Worm (Caenorhabditis elegans): ENCODE data around the gene F16H6.3.
"Not testable (repeated sequence)": the region's sequence is repeated elsewhere in the genome, so short reads cannot be mapped to it uniquely, and the experiment has no call there.

F16H6.3 gene

DNA sequence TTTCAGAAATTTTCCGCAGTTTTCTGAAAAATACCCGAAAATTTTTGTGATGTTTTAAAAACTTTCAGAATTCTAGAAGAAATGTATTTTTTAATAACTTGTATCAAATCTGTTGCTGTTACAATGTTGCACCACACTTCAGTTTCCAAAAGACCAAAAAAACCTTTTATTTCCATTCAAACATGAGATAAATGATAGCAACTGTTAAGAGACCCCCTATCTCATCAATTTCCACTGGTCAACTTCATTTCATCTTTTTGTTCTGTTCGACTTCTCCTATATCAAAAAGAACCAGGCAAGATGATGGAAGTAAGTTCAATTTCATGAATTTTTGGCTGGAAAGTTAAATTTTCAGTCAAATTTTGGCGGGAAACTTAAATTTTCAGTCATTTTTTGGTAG lies 3.3 kb downstream of the F16H6.3 start, which contains the start of gene F16H6.4:
Gene F16H6.4, plus strand, starts transcription at position 301 of the 400 bp plus-strand sequence.
- TF ChIP-seq nhr-23 (tag; optimal IDR thresholded peaks at IDR 0.05), result no peak
- TF ChIP-seq nhr-6 (tag; optimal IDR thresholded peaks at IDR 0.05), result no peak
- TF ChIP-seq peb-1 (tag; optimal IDR thresholded peaks at IDR 0.05), result no peak
- TF ChIP-seq nhr-12 (tag; optimal IDR thresholded peaks at IDR 0.05), result no peak
- TF ChIP-seq skn-1 (tag; optimal IDR thresholded peaks at IDR 0.05), result no peak
- TF ChIP-seq ceh-82 (tag; optimal IDR thresholded peaks at IDR 0.05), result no peak
- TF ChIP-seq C34F6.9 (tag; optimal IDR thresholded peaks at IDR 0.05), result no peak
- no peak for TF ChIP-seq nhr-25 (tag; optimal IDR thresholded peaks at IDR 0.05)
- TF ChIP-seq ceh-16 (tag; optimal IDR thresholded peaks at IDR 0.05), result no peak
- no peak for TF ChIP-seq F13H6.1 (tag; optimal IDR thresholded peaks at IDR 0.05)
- no peak for TF ChIP-seq sma-9 (GFP tag; optimal IDR thresholded peaks at IDR 0.05)
- TF ChIP-seq sma-9 (tag; optimal IDR thresholded peaks at IDR 0.05), result no peak
- no peak for TF ChIP-seq blmp-1 (tag; optimal IDR thresholded peaks at IDR 0.05; ENCODE audit: insufficient read depth)
- TF ChIP-seq egl-27 (tag; optimal IDR thresholded peaks at IDR 0.05), result no peak
- no peak for TF ChIP-seq nhr-11 (tag; optimal IDR thresholded peaks at IDR 0.05)

DNA sequence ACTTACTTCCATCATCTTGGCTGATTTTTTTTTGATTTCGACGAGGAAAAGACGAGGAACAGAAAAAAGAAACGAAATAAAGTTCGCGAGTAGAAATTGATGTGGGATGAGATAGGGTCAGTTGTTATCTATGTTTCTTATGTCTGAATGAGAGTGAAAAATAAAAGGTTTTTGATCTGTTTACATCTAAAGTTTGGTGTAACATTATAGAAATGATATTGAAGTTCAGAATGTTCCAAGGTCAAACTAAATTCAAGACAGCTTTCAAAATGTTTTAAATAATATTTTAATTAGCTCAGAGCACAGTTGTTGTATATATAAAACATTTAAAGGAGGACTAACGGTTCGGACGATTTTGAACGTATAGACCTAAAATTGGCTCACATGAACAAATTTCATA lies 14.0 kb downstream of the F16H6.3 start, which contains the start of gene F16H6.7:
Gene F16H6.7, minus strand, starts transcription at position 101 of the 400 bp plus-strand sequence.
- TF ChIP-seq snpc-4 (tag; optimal IDR thresholded peaks at IDR 0.05), result no peak
- no peak for TF ChIP-seq zag-1 (tag; optimal IDR thresholded peaks at IDR 0.05)
- TF ChIP-seq ceh-16 (tag; optimal IDR thresholded peaks at IDR 0.05), result no peak
- TF ChIP-seq elt-1 (tag; optimal IDR thresholded peaks at IDR 0.05), result no peak
- no peak for TF ChIP-seq nhr-21 (tag; optimal IDR thresholded peaks at IDR 0.05)
- no peak for TF ChIP-seq lin-39 (tag; optimal IDR thresholded peaks at IDR 0.05)
- TF ChIP-seq nhr-77 (tag; optimal IDR thresholded peaks at IDR 0.05), result no peak
- no peak for TF ChIP-seq unc-39 (tag; optimal IDR thresholded peaks at IDR 0.05)
- no peak for TF ChIP-seq ztf-4 (tag; optimal IDR thresholded peaks at IDR 0.05)
- TF ChIP-seq nhr-12 (tag; optimal IDR thresholded peaks at IDR 0.05), result no peak
- no peak for TF ChIP-seq ZK546.5 (tag; optimal IDR thresholded peaks at IDR 0.05)
- no peak for TF ChIP-seq ztf-11 (tag; optimal IDR thresholded peaks at IDR 0.05)
- no peak for TF ChIP-seq elt-3 (tag; optimal IDR thresholded peaks at IDR 0.05)

DNA sequence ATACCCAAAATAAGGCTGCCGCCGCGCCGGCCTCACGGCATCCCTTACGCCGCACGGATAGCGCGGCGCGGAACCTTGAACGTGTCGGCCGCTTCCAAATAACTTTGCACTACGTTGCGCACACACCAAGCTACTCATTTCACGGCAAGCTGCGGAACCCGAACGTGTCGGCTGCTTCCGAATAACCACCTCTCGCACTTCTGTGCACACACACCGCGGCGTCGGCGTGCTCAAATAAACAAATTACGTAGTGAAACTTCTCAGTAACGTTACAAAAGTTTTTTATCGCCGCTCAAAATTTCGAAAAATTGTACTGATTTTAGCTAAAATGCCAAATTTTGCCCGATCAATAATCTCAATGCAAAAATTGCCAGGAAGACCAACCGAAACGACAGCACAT lies 17.7 kb downstream of the F16H6.3 start:
- TF ChIP-seq sma-9 (GFP tag; optimal IDR thresholded peaks at IDR 0.05) (no peak), sma-9 (tag; optimal IDR thresholded peaks at IDR 0.05) (no peak), blmp-1 (tag; optimal IDR thresholded peaks at IDR 0.05; ENCODE audit: insufficient read depth) (no peak), C34F6.9 (tag; optimal IDR thresholded peaks at IDR 0.05) (no peak), nhr-12 (tag; optimal IDR thresholded peaks at IDR 0.05) (no peak), ztf-4 (tag; optimal IDR thresholded peaks at IDR 0.05) (no peak), lin-13 (GFP tag; optimal IDR thresholded peaks at IDR 0.05) (no peak), unc-55 (GFP tag; optimal IDR thresholded peaks at IDR 0.05) (no peak), ceh-16 (tag; optimal IDR thresholded peaks at IDR 0.05) (no peak), ztf-1 (GFP tag; conservative IDR thresholded peaks at IDR 0.05) (no peak), alr-1 (tag; optimal IDR thresholded peaks at IDR 0.05) (no peak), zag-1 (tag; optimal IDR thresholded peaks at IDR 0.05) (no peak), nhr-237 (tag; optimal IDR thresholded peaks at IDR 0.05) (no peak)

DNA sequence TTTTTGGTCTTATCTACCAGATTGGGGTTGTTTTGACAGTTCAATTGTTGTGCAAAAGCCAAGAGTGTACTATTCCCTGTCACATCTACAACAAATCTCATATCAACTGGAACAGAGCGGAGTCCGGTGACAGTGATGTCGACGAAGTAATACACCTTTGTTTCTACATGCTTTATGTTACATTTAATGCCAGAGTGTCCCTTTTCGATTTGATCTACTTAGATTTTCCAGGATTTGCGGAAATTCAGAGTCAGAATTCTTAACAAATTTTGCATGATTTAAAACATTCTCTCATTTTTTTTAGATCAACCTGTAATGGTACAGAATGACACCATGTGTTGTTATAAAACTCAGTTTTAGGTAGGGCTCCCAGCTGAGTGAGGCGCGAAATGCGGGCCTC lies 21.1 kb downstream of the F16H6.3 start, which contains the start of gene F16H6.8:
Gene F16H6.8, minus strand, starts transcription at position 101 of the 400 bp plus-strand sequence.
- not testable (repeated sequence) for TF ChIP-seq fos-1, crh-2, nhr-21 (tag; optimal IDR thresholded peaks at IDR 0.05)

DNA sequence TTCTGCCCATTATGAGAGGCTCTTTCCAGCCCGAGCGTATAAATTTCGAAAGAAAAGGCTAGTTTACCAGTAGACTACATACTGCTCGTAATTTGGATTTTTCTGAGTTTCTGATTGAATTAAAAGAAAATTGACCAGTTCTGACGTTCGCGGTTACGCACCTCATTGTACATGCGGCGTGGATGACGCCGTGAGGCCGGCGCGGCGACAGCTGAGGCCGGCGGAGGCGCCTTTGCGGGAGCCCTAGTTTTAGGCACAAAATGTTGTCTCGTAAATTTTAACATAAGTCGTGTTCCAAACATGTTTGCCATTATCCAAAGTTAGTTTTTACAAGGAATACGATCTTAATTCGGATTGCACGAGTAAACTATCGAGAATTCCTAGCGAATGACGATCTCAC lies 21.7 kb downstream of the F16H6.3 start, which contains the start of gene F16H6.9:
Gene F16H6.9, plus strand, starts transcription at position 301 of the 400 bp plus-strand sequence.
- TF ChIP-seq ztf-4, lin-11, fos-1 (tag; optimal IDR thresholded peaks at IDR 0.05): not testable (repeated sequence)

DNA sequence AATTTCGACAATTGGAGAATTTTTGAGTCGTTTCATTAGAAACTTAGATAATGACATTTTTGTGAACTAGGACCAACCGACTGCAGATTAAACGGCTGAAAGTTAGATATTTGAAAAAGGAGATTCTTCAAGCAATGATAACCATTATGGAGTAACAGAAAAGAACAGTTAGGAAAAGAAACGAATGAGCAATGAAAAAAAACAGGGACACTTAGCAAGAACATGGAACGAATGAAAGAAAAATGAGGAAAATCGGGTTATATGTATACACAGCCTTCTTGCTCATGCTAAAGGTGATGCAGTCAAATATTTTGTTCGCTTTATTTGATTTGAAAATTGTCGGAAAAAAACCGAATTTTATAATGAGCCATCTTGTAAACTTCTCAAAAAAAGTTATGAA lies 29.2 kb downstream of the F16H6.3 start, which contains the start of gene F16H6.10:
Gene F16H6.10, minus strand, starts transcription at position 101 of the 400 bp plus-strand sequence.
- no peak for TF ChIP-seq unc-55 (GFP tag; optimal IDR thresholded peaks at IDR 0.05)
- TF ChIP-seq F13H6.1 (tag; optimal IDR thresholded peaks at IDR 0.05), result no peak
- TF ChIP-seq nhr-11 (tag; optimal IDR thresholded peaks at IDR 0.05), result no peak
- no peak for TF ChIP-seq dmd-4 (tag; optimal IDR thresholded peaks at IDR 0.05)
- no peak for TF ChIP-seq snpc-4 (tag; optimal IDR thresholded peaks at IDR 0.05)
- TF ChIP-seq lin-39 (tag; optimal IDR thresholded peaks at IDR 0.05), result no peak
- TF ChIP-seq sma-9 (GFP tag; optimal IDR thresholded peaks at IDR 0.05), result no peak
- no peak for TF ChIP-seq sma-9 (tag; optimal IDR thresholded peaks at IDR 0.05)
- TF ChIP-seq ama-1 (optimal IDR thresholded peaks at IDR 0.05), result no peak
- no peak for TF ChIP-seq lin-13 (GFP tag; optimal IDR thresholded peaks at IDR 0.05)
- TF ChIP-seq aly-2 (tag; optimal IDR thresholded peaks at IDR 0.05), result no peak
- TF ChIP-seq C34F6.9 (tag; optimal IDR thresholded peaks at IDR 0.05), result no peak
- TF ChIP-seq nhr-23 (tag; optimal IDR thresholded peaks at IDR 0.05), result no peak
- no peak for TF ChIP-seq ceh-16 (tag; optimal IDR thresholded peaks at IDR 0.05)
